Worm (Caenorhabditis elegans) whole organism, dauer: ENCODE data around the gene rgs-6.

Experiments used
- unc-62 ChIP-seq: sonication (generic microtip); optimal IDR thresholded peaks from 2 replicates; lab custom pipeline; 2017; ENCODE audit warnings: missing biosample characterization, missing genetic modification reagents, missing genetic modification characterization

The rgs-6 gene

ce11 chrX:5689077-5689476 is 44.5 kb downstream of the rgs-6 start:
- no peak for TF ChIP-seq unc-62 (GFP tag; lab: Kevin White, UChicago)

- no peak for TF ChIP-seq unc-62 (GFP tag; lab: Kevin White, UChicago)
Measured at ce11 chrX:5686065-5686464, 47.5 kb downstream of the rgs-6 start, which contains the start of gene set-20. TSS of gene set-20 (minus strand) at chrX:5686158.

ce11 chrX:5680125-5680524 is 53.5 kb downstream of the rgs-6 start, which contains the start of gene set-19:
TSS of gene set-19 (minus strand) at chrX:5680225.
- TF ChIP-seq unc-62 (GFP tag; lab: Kevin White, UChicago) = no peak

ce11 chrX:5672615-5673014 is 61.0 kb downstream of the rgs-6 start:
- no peak for TF ChIP-seq unc-62 (GFP tag; lab: Kevin White, UChicago)

- TF ChIP-seq unc-62 (GFP tag; lab: Kevin White, UChicago) = no peak
Measured at ce11 chrX:5670829-5671228, 62.7 kb downstream of the rgs-6 start.
